Worm (Caenorhabditis elegans) whole organism, L3 larva: ENCODE measurements around the gene F11D11.12.

ENCODE experiments used
- aly-2 ChIP-seq: fragments of 150-350 bp; optimal IDR thresholded peaks from 2 replicates; lab custom pipeline; 2014; ENCODE audit warnings: missing biosample characterization, missing genetic modification characterization
- ama-1 ChIP-seq: fragments of 150-350 bp; optimal IDR thresholded peaks from 2 replicates; lab custom pipeline; 2018
- mdl-1 ChIP-seq: fragments of 150-350 bp; optimal IDR thresholded peaks from 2 replicates; lab custom pipeline; 2014; ENCODE audit warnings: missing biosample characterization, missing genetic modification characterization
- snpc-4 ChIP-seq: fragments of 150-350 bp; optimal IDR thresholded peaks from 2 replicates; lab custom pipeline; 2014; ENCODE audit warnings: missing biosample characterization, missing genetic modification characterization
- zag-1 ChIP-seq: fragments of 150-350 bp; optimal IDR thresholded peaks from 2 replicates; lab custom pipeline; 2014; ENCODE audit warnings: missing biosample characterization, missing genetic modification characterization

ce11 chrV:18780605-18781004 is 30.1 kb upstream of the F11D11.12 start:
- TF ChIP-seq mdl-1 (tag; lab: Kevin White, UChicago): no peak
- no peak for TF ChIP-seq ama-1 (lab: Kevin White, UChicago)
- TF ChIP-seq aly-2: no peak
- no peak for TF ChIP-seq snpc-4 (tag; lab: Kevin White, UChicago)
- no peak for TF ChIP-seq zag-1
